Worm (Caenorhabditis elegans): ENCODE data around the gene F43C11.8.

F43C11.8 gene

ce11 chrII:2300861-2301260, 31.5 kb upstream of the F43C11.8 start, which contains the start of gene B0281.5:
TSS of gene B0281.5 (minus strand) at chrII:2300961.
- TF ChIP-seq hlh-13 (GFP tag; optimal IDR thresholded peaks at IDR 0.05) (no peak), ref-2 (tag; optimal IDR thresholded peaks at IDR 0.05) (no peak), ceh-22 (tag; optimal IDR thresholded peaks at IDR 0.05) (no peak), ceh-45 (GFP tag; IDR thresholded peaks at IDR 0.05) (no peak), mec-3 (tag; optimal IDR thresholded peaks at IDR 0.05; ENCODE audit: borderline replicate concordance) (no peak), C38D4.7 (GFP tag; optimal IDR thresholded peaks at IDR 0.05) (no peak), ceh-6 (GFP tag; optimal IDR thresholded peaks at IDR 0.05) (no peak), pros-1 (tag; optimal IDR thresholded peaks at IDR 0.05) (no peak), ahr-1 (tag; optimal IDR thresholded peaks at IDR 0.05) (no peak), ceh-2 (tag; optimal IDR thresholded peaks at IDR 0.05) (no peak), ceh-18 (tag; optimal IDR thresholded peaks at IDR 0.05) (no peak), ceh-24 (tag; optimal IDR thresholded peaks at IDR 0.05) (no peak)

ce11 chrII:2302330-2302729, 30.0 kb upstream of the F43C11.8 start, which contains the start of gene B0281.6:
TSS of gene B0281.6 (minus strand) at chrII:2302430.
- TF ChIP-seq hlh-13 (GFP tag; optimal IDR thresholded peaks at IDR 0.05) (no peak), C08G9.2 (tag; optimal IDR thresholded peaks at IDR 0.05) (no peak), pax-1 (tag; optimal IDR thresholded peaks at IDR 0.05) (no peak)

- no peak for TF ChIP-seq unc-3 (GFP tag; conservative IDR thresholded peaks at IDR 0.05)
- TF ChIP-seq unc-3 (tag; optimal IDR thresholded peaks at IDR 0.05), result no peak
- no peak for TF ChIP-seq unc-55 (GFP tag; optimal IDR thresholded peaks at IDR 0.05)
- no peak for TF ChIP-seq hlh-6 (tag; optimal IDR thresholded peaks at IDR 0.05)
- TF ChIP-seq dmd-4 (tag; optimal IDR thresholded peaks at IDR 0.05; ENCODE audit: borderline replicate concordance), result no peak
- TF ChIP-seq ceh-2 (tag; optimal IDR thresholded peaks at IDR 0.05), result no peak
- TF ChIP-seq ceh-14 (tag; optimal IDR thresholded peaks at IDR 0.05), result no peak
- TF ChIP-seq ceh-19 (GFP tag; optimal IDR thresholded peaks at IDR 0.05), result no peak
- TF ChIP-seq npax-4 (tag; optimal IDR thresholded peaks at IDR 0.05), result no peak
- TF ChIP-seq mec-3 (tag; optimal IDR thresholded peaks at IDR 0.05; ENCODE audit: borderline replicate concordance), result no peak
- TF ChIP-seq ceh-34 (tag; optimal IDR thresholded peaks at IDR 0.05), result no peak
- no peak for TF ChIP-seq Y22D7AL.16 (tag; optimal IDR thresholded peaks at IDR 0.05)
- no peak for TF ChIP-seq ahr-1 (tag; optimal IDR thresholded peaks at IDR 0.05)
- TF ChIP-seq unc-42 (tag; optimal IDR thresholded peaks at IDR 0.05), result no peak
- TF ChIP-seq ceh-6 (GFP tag; optimal IDR thresholded peaks at IDR 0.05), result no peak
- no peak for TF ChIP-seq hlh-8 (tag; optimal IDR thresholded peaks at IDR 0.05)
- TF ChIP-seq tbx-2 (tag; optimal IDR thresholded peaks at IDR 0.05), result no peak
Measured at ce11 chrII:2304575-2304974, 27.7 kb upstream of the F43C11.8 start.

- TF ChIP-seq pax-1 (tag; optimal IDR thresholded peaks at IDR 0.05) (no peak), tbx-2 (tag; optimal IDR thresholded peaks at IDR 0.05) (no peak), K02D7.2 (tag; optimal IDR thresholded peaks at IDR 0.05) (no peak), rnt-1 (tag; optimal IDR thresholded peaks at IDR 0.05) (no peak), dmd-4 (tag; optimal IDR thresholded peaks at IDR 0.05; ENCODE audit: borderline replicate concordance) (no peak), hlh-6 (tag; optimal IDR thresholded peaks at IDR 0.05) (no peak), ceh-6 (GFP tag; optimal IDR thresholded peaks at IDR 0.05) (no peak), syd-9 (tag; optimal IDR thresholded peaks at IDR 0.05) (no peak), sox-4 (tag; optimal IDR thresholded peaks at IDR 0.05) (no peak), unc-42 (tag; optimal IDR thresholded peaks at IDR 0.05) (no peak), hlh-13 (GFP tag; optimal IDR thresholded peaks at IDR 0.05) (no peak), pat-9 (tag; optimal IDR thresholded peaks at IDR 0.05) (no peak), lin-11 (tag; optimal IDR thresholded peaks at IDR 0.05) (no peak), sdc-2 (tag; optimal IDR thresholded peaks at IDR 0.05) (no peak), Y22D7AL.16 (tag; optimal IDR thresholded peaks at IDR 0.05) (no peak), fkh-10 (GFP tag; optimal IDR thresholded peaks at IDR 0.05) (no peak), mec-3 (tag; optimal IDR thresholded peaks at IDR 0.05; ENCODE audit: borderline replicate concordance) (no peak), pqm-1 (tag; optimal IDR thresholded peaks at IDR 0.05) (no peak), unc-3 (GFP tag; conservative IDR thresholded peaks at IDR 0.05) (no peak), unc-3 (tag; optimal IDR thresholded peaks at IDR 0.05) (no peak)
Measured at ce11 chrII:2305507-2305906, 26.8 kb upstream of the F43C11.8 start.

All from whole organism, late embryonic.